Worm (Caenorhabditis elegans): Measurements from ENCODE around the gene tag-250.

DNA sequence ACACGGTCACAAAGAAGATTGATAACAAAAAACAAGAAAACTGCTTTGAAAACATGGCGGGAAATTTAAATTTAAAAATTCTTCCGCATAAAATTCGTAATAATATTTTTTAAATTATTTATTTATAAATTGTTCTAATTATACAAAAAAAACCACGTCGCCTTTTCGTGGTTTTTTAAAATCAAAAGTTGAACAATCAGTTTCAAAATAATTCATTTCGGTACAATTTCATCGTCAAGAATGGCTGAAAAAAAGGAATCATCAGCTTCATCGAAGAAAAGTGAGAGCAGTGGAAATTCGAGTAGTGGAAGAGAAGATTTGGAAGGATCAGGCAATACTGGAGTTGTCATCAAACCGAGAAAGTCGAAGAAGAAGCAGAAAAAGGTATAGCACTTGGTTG lies 44.4 kb upstream of the tag-250 start, which contains the start of the genes F54H12.8 and F54H12.7:
- TF ChIP-seq snpc-4 (tag; optimal IDR thresholded peaks at IDR 0.05) (no peak), lin-13 (tag; optimal IDR thresholded peaks at IDR 0.05) (no peak), nhr-237 (tag; optimal IDR thresholded peaks at IDR 0.05) (no peak), unc-39 (tag; optimal IDR thresholded peaks at IDR 0.05) (no peak), unc-62 (GFP tag; optimal IDR thresholded peaks at IDR 0.05) (no peak)

Data from whole organism, mixed stage, embryonic.